Fruit fly (Drosophila melanogaster): ENCODE results near the gene Lamp1.

- no peak for TF ChIP-seq usp (GFP tag; optimal IDR thresholded peaks at IDR 0.05)
- TF ChIP-seq jim (GFP tag; optimal IDR thresholded peaks at IDR 0.05), result no peak
- TF ChIP-seq Myc (optimal IDR thresholded peaks at IDR 0.05), result no peak
- TF ChIP-seq brk (GFP tag; optimal IDR thresholded peaks at IDR 0.05), result no peak
- TF ChIP-seq dmrt93B (GFP tag; optimal IDR thresholded peaks at IDR 0.05), result no peak
- no peak for TF ChIP-seq Dfd (GFP tag; optimal IDR thresholded peaks at IDR 0.05)
- TF ChIP-seq Abd-B (GFP tag; optimal IDR thresholded peaks at IDR 0.05), result no peak
- no peak for TF ChIP-seq CG32264 (GFP tag; optimal IDR thresholded peaks at IDR 0.05)
These were observed 47.3 kb downstream of the Lamp1 start for dm6 chr2L:21620527-21620926.
